Fruit fly (Drosophila melanogaster) whole organism, embryonic: Measurements from ENCODE around the gene Gr5a.

Experiments used
- ATbp ChIP-seq: fragments of 200-800 bp; sonication (Bioruptor generic); optimal IDR thresholded peaks from 2 replicates; lab custom pipeline; 2017; ENCODE audit warnings: missing biosample characterization, mild to moderate bottlenecking, missing genetic modification characterization, missing genetic modification reagents
- Asciz ChIP-seq: fragments of 200-800 bp; sonication (Bioruptor generic); optimal IDR thresholded peaks from 2 replicates; lab custom pipeline; 2017; ENCODE audit warnings: missing biosample characterization, mild to moderate bottlenecking, missing genetic modification characterization, missing genetic modification reagents
- Atf6 ChIP-seq: fragments of 200-800 bp; sonication (Bioruptor generic); IDR thresholded peaks from 2 replicates; pipeline ENCODE4 v1.3.6; 2022; ENCODE audit warnings: missing biosample characterization, missing genetic modification characterization
- BEAF-32 ChIP-seq: fragments of 200-800 bp; sonication (Bioruptor generic); optimal IDR thresholded peaks from 3 replicates; lab custom pipeline; 2017; ENCODE audit warnings: missing biosample characterization, missing genetic modification characterization, mild to moderate bottlenecking, moderate library complexity, missing genetic modification reagents
- BtbVII ChIP-seq: fragments of 200-800 bp; sonication (Bioruptor generic); optimal IDR thresholded peaks from 3 replicates; lab custom pipeline; 2017; ENCODE audit warnings: missing biosample characterization, mild to moderate bottlenecking, missing genetic modification characterization
- CG11456 ChIP-seq: fragments of 200-800 bp; sonication (Bioruptor generic); IDR thresholded peaks from 3 replicates; pipeline ENCODE4 v1.3.6; 2022; ENCODE audit warnings: missing biosample characterization, missing genetic modification characterization
- CG13424 ChIP-seq: fragments of 200-800 bp; sonication (Bioruptor generic); optimal IDR thresholded peaks from 2 replicates; lab custom pipeline; 2019; ENCODE audit warnings: missing biosample characterization, mild to moderate bottlenecking, missing genetic modification characterization, moderate library complexity
- CG14441 ChIP-seq: fragments of 200-800 bp; sonication (Bioruptor generic); IDR thresholded peaks from 2 replicates; pipeline ENCODE4 v1.3.6; 2022; ENCODE audit warnings: missing biosample characterization, missing genetic modification characterization
- CG14860 ChIP-seq: fragments of 200-800 bp; sonication (Bioruptor generic); IDR thresholded peaks from 3 replicates; pipeline ENCODE4 v1.3.6; 2022; ENCODE audit warnings: missing biosample characterization, missing genetic modification characterization; ENCODE audit not compliant: partially characterized antibody
- CG17359 ChIP-seq: fragments of 200-800 bp; sonication (Bioruptor generic); optimal IDR thresholded peaks from 3 replicates; lab custom pipeline; 2018; ENCODE audit warnings: missing biosample characterization, mild to moderate bottlenecking, missing genetic modification characterization, moderate library complexity
- CG6689 ChIP-seq: fragments of 200-800 bp; sonication (Bioruptor generic); IDR thresholded peaks from 2 replicates; pipeline ENCODE4 v1.3.6; 2022; ENCODE audit warnings: missing biosample characterization, missing genetic modification characterization
- CG7839 ChIP-seq: fragments of 200-800 bp; sonication (Bioruptor generic); optimal IDR thresholded peaks from 3 replicates; lab custom pipeline; 2018; ENCODE audit warnings: missing biosample characterization, mild to moderate bottlenecking, missing genetic modification characterization, moderate library complexity
- CG8290 ChIP-seq, 3 experiments: fragments of 200-800 bp; sonication (Bioruptor generic); optimal IDR thresholded peaks; 2 replicates each; lab custom pipeline; 2016 to 2019; ENCODE audit warnings: missing biosample characterization in 3 of 3, missing genetic modification characterization in 3 of 3, mild to moderate bottlenecking in 2 of 3, moderate library complexity in 1 of 3
- CG9437 ChIP-seq: fragments of 200-800 bp; sonication (Bioruptor generic); optimal IDR thresholded peaks from 2 replicates; lab custom pipeline; 2018; ENCODE audit warnings: missing biosample characterization, mild to moderate bottlenecking, missing genetic modification characterization
- CG9797 ChIP-seq: fragments of 200-800 bp; sonication (Bioruptor generic); optimal IDR thresholded peaks from 3 replicates; lab custom pipeline; 2018; ENCODE audit warnings: missing biosample characterization, mild to moderate bottlenecking, missing genetic modification characterization
- CG9817 ChIP-seq: fragments of 200-800 bp; sonication (Bioruptor generic); optimal IDR thresholded peaks from 2 replicates; lab custom pipeline; 2018; ENCODE audit warnings: missing biosample characterization, mild to moderate bottlenecking, missing genetic modification characterization, moderate library complexity
- Dip2 ChIP-seq: fragments of 200-800 bp; sonication (Bioruptor generic); IDR thresholded peaks from 2 replicates; pipeline ENCODE4 v1.3.6; 2022; ENCODE audit warnings: missing biosample characterization, missing genetic modification characterization
- Drgx ChIP-seq: fragments of 200-800 bp; sonication (Bioruptor generic); IDR thresholded peaks from 2 replicates; pipeline ENCODE4 v1.3.6; 2022; ENCODE audit warnings: missing biosample characterization, missing genetic modification characterization
- Fer1 ChIP-seq: fragments of 200-800 bp; sonication (Bioruptor generic); optimal IDR thresholded peaks from 2 replicates; lab custom pipeline; 2017; ENCODE audit warnings: missing biosample characterization, mild to moderate bottlenecking, missing genetic modification characterization
- Hr78 ChIP-seq, 2 experiments: fragments of 200-800 bp in 1 of 2; fragments of >200 bp in 1 of 2; sonication (Bioruptor generic) in 1 of 2; optimal IDR thresholded peaks; 2 replicates each; lab custom pipeline; 2017 to 2019; ENCODE audit warnings: missing biosample characterization in 2 of 2, missing genetic modification characterization in 2 of 2, mild to moderate bottlenecking in 1 of 2, moderate library complexity in 1 of 2
- MTF-1 ChIP-seq: fragments of 200-800 bp; sonication (Bioruptor generic); optimal IDR thresholded peaks from 2 replicates; lab custom pipeline; 2018; ENCODE audit warnings: missing biosample characterization, mild to moderate bottlenecking, missing genetic modification characterization, borderline replicate concordance
- NK7.1 ChIP-seq: fragments of 200-800 bp; sonication (Bioruptor generic); optimal IDR thresholded peaks from 3 replicates; lab custom pipeline; 2016; ENCODE audit warnings: missing biosample characterization, missing genetic modification characterization
- Ptx1 ChIP-seq: fragments of 200-800 bp; sonication (Bioruptor generic); IDR thresholded peaks from 2 replicates; pipeline ENCODE4 v1.3.6; 2022; ENCODE audit warnings: missing biosample characterization, missing genetic modification characterization
- Rx ChIP-seq: fragments of 200-800 bp; sonication (Bioruptor generic); IDR thresholded peaks from 2 replicates; pipeline ENCODE4 v1.3.6; 2022; ENCODE audit warnings: missing biosample characterization, missing genetic modification characterization
- Sox100B ChIP-seq: fragments of 200-800 bp; sonication (Bioruptor generic); optimal IDR thresholded peaks from 3 replicates; lab custom pipeline; 2018; ENCODE audit warnings: missing biosample characterization, mild to moderate bottlenecking, missing genetic modification characterization
- ab ChIP-seq: fragments of 200-800 bp; sonication (Bioruptor generic); optimal IDR thresholded peaks from 2 replicates; lab custom pipeline; 2016; ENCODE audit warnings: missing biosample characterization, missing genetic modification characterization
- abd-A ChIP-seq: fragments of 200-800 bp; sonication (Bioruptor generic); optimal IDR thresholded peaks from 3 replicates; lab custom pipeline; 2019; ENCODE audit warnings: missing biosample characterization, mild to moderate bottlenecking, missing genetic modification characterization, moderate library complexity
- bbx ChIP-seq: fragments of 200-800 bp; sonication (Bioruptor generic); IDR thresholded peaks from 2 replicates; pipeline ENCODE4 v1.3.6; 2022; ENCODE audit warnings: missing biosample characterization, missing genetic modification characterization; ENCODE audit not compliant: partially characterized antibody
- cato ChIP-seq: fragments of 200-800 bp; sonication (Bioruptor generic); optimal IDR thresholded peaks from 2 replicates; lab custom pipeline; 2016; ENCODE audit warnings: missing biosample characterization, missing genetic modification characterization, borderline replicate concordance
- chm ChIP-seq: fragments of 200-800 bp; sonication (Bioruptor generic); IDR thresholded peaks from 2 replicates; pipeline ENCODE4 v1.3.6; 2022; ENCODE audit warnings: missing biosample characterization, missing genetic modification characterization
- chn ChIP-seq: fragments of 200-800 bp; sonication (Bioruptor generic); optimal IDR thresholded peaks from 2 replicates; lab custom pipeline; 2016; ENCODE audit warnings: missing biosample characterization, missing genetic modification characterization
- crc ChIP-seq: fragments of 200-800 bp; sonication (Bioruptor generic); optimal IDR thresholded peaks from 2 replicates; lab custom pipeline; 2016; ENCODE audit warnings: missing biosample characterization, missing genetic modification characterization
- crol ChIP-seq: fragments of 200-800 bp; sonication (Bioruptor generic); IDR thresholded peaks from 2 replicates; pipeline ENCODE4 v1.3.6; 2022; ENCODE audit warnings: missing biosample characterization, missing genetic modification characterization
- dysf ChIP-seq: fragments of 200-800 bp; sonication (Bioruptor generic); IDR thresholded peaks from 3 replicates; pipeline ENCODE4 v1.3.6; 2022; ENCODE audit warnings: missing biosample characterization, missing genetic modification characterization
- exex ChIP-seq: fragments of 200-800 bp; sonication (Bioruptor generic); optimal IDR thresholded peaks from 4 replicates; lab custom pipeline; 2018; ENCODE audit warnings: missing biosample characterization, mild to moderate bottlenecking, missing genetic modification characterization, moderate library complexity
- ham ChIP-seq: fragments of 200-800 bp; sonication (Bioruptor generic); IDR thresholded peaks from 2 replicates; pipeline ENCODE4 v1.3.6; 2022; ENCODE audit warnings: missing biosample characterization, missing genetic modification characterization
- hkb ChIP-seq, 2 experiments: fragments of 200-800 bp in 1 of 2; fragments of >200 bp in 1 of 2; sonication (Bioruptor generic) in 1 of 2; IDR thresholded peaks in 1 of 2; optimal IDR thresholded peaks in 1 of 2; 2 replicates each; pipeline versions ENCODE4 v1.3.6 to Lab custom; 2017 to 2022; ENCODE audit warnings: missing biosample characterization in 1 of 2, missing genetic modification characterization in 1 of 2
- inv ChIP-seq: fragments of 200-800 bp; sonication (Bioruptor generic); IDR thresholded peaks from 2 replicates; pipeline ENCODE4 v1.3.6; 2022; ENCODE audit warnings: missing biosample characterization, missing genetic modification characterization; ENCODE audit not compliant: partially characterized antibody
- p53 ChIP-seq: fragments of 200-800 bp; sonication (Bioruptor generic); optimal IDR thresholded peaks from 2 replicates; lab custom pipeline; 2016; ENCODE audit warnings: missing biosample characterization, missing genetic modification characterization
- pan ChIP-seq, 4 experiments: fragments of >200 bp in 3 of 4; fragments of 200-800 bp in 1 of 4; sonication (Bioruptor generic) in 1 of 4; optimal IDR thresholded peaks in 3 of 4; IDR thresholded peaks in 1 of 4; 2 replicates each; pipeline versions ENCODE4 v1.3.6 to Lab custom; 2017 to 2022; ENCODE audit warnings: missing biosample characterization in 2 of 4, missing genetic modification characterization in 2 of 4, mixed read lengths in 1 of 4
- pzg ChIP-seq: fragments of 200-800 bp; sonication (Bioruptor generic); optimal IDR thresholded peaks from 3 replicates; lab custom pipeline; 2018; ENCODE audit warnings: missing biosample characterization, mild to moderate bottlenecking, missing genetic modification characterization, moderate library complexity
- ranshi ChIP-seq: fragments of 200-800 bp; sonication (Bioruptor generic); IDR thresholded peaks from 2 replicates; pipeline ENCODE4 v1.3.6; 2022; ENCODE audit warnings: missing biosample characterization, missing genetic modification characterization
- ro ChIP-seq: fragments of 200-800 bp; sonication (Bioruptor generic); IDR thresholded peaks from 2 replicates; pipeline ENCODE4 v1.3.6; 2022; ENCODE audit warnings: missing biosample characterization, missing genetic modification characterization
- sob ChIP-seq: fragments of 200-800 bp; sonication (Bioruptor generic); IDR thresholded peaks from 2 replicates; pipeline ENCODE4 v1.3.6; 2022; ENCODE audit warnings: missing biosample characterization, missing genetic modification characterization
- trh ChIP-seq: fragments of 200-800 bp; sonication (Bioruptor generic); optimal IDR thresholded peaks from 2 replicates; lab custom pipeline; 2016; ENCODE audit warnings: missing biosample characterization, missing genetic modification characterization
- vnd ChIP-seq: fragments of 200-800 bp; sonication (Bioruptor generic); IDR thresholded peaks from 3 replicates; pipeline ENCODE4 v1.3.6; 2022; ENCODE audit warnings: missing biosample characterization, missing genetic modification characterization; ENCODE audit not compliant: partially characterized antibody

The Gr5a gene

DNA sequence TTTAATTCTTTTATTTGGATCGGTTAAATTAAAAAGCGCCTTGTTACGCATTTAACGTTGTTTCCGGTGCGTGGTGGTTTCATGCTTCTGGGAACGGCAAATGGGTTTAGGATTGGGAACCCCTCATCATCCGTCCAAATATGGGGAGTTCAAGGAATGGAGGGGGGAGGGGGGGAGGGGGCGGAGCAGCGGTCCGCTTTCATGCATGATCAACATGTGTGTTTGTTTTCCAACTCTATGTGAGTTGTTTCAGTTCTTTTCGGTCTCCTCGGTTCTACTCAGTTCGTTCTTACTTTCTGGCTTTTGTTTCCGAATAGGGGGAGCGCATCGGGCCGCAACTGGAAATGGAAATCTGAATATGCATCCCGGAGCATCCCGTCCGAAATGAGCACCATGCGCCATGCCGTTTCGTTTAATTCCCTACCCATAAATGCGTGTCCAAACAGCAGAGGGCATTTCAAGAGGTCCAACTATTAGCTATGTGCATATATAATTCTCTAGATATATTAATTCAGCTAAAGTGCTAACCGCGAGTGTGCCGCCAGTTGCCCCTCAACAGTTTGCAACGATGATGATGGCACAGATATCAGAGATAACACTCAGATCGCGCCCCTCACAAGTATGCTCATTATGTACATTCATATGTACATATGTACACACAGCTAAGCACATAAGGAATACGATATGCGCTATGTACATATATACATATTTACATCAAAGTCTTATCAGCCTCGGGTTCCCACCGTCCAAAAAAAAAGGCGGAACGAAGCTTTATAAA lies 2.8 kb upstream of the Gr5a start (continued):
- TF ChIP-seq BtbVII (GFP tag; lab: Kevin White, UChicago), result peak; percentile 93
- no peak for TF ChIP-seq CG14441 (GFP tag; lab: Robert Waterston, UW)
- peak; percentile 77 for TF ChIP-seq p53 (GFP tag; lab: Kevin White, UChicago)
- peak; percentile 30 for TF ChIP-seq CG9797 (GFP tag; lab: Kevin White, UChicago)
- TF ChIP-seq crc (GFP tag; lab: Kevin White, UChicago), result peak; percentile 86
- TF ChIP-seq pzg, result peak; percentile 16
- TF ChIP-seq sob (GFP tag; lab: Robert Waterston, UW), result peak; percentile 92
- peak; percentile 49 for TF ChIP-seq CG9437 (GFP tag; lab: Kevin White, UChicago)
- peak; percentile 99 for TF ChIP-seq Asciz
- TF ChIP-seq Sox100B, result peak; percentile 95
- TF ChIP-seq CG7839 (tag; lab: Kevin White, UChicago), result peak; percentile 86
- peak; percentile 99 for TF ChIP-seq ATbp (GFP tag; lab: Kevin White, UChicago)
- no peak for TF ChIP-seq ab (GFP tag; lab: Kevin White, UChicago)
- no peak; the same call in 1 of the 2 replicates for TF ChIP-seq Drgx (GFP tag; lab: Robert Waterston, UW)
- peak; percentile 92 for TF ChIP-seq NK7.1 (GFP tag; lab: Kevin White, UChicago)
- TF ChIP-seq Ptx1 (GFP tag; lab: Robert Waterston, UW), result peak; percentile 30; the same call in 1 of the 2 replicates
- peak; percentile 82 for TF ChIP-seq exex (tag; lab: Kevin White, UChicago)
- peak; percentile 83; the same call in 2 of the 3 replicates for TF ChIP-seq dysf
- TF ChIP-seq CG13424 (tag; lab: Kevin White, UChicago), result peak; percentile 89
- TF ChIP-seq MTF-1 (GFP tag; lab: Kevin White, UChicago), result peak; percentile 98
- peak; percentile 91 for TF ChIP-seq CG11456 (GFP tag; lab: Robert Waterston, UW)
- TF ChIP-seq ranshi (GFP tag; lab: Robert Waterston, UW), result peak; percentile 90
- TF ChIP-seq inv (GFP tag; lab: Robert Waterston, UW), result no peak
- peak; percentile 86 for TF ChIP-seq CG8290 (GFP tag; optimal IDR thresholded peaks at IDR 0.05; lab: Kevin White, UChicago)
- peak; percentile 98 to 99 for TF ChIP-seq CG8290 (tag; optimal IDR thresholded peaks at IDR 0.05; lab: Kevin White, UChicago)
- TF ChIP-seq bbx (GFP tag; lab: Robert Waterston, UW), result no peak
- peak; percentile 80 for TF ChIP-seq abd-A (tag; lab: Kevin White, UChicago)
- peak; percentile 76 for TF ChIP-seq CG6689 (GFP tag; lab: Robert Waterston, UW)
- TF ChIP-seq crol (GFP tag; lab: Robert Waterston, UW), result peak; percentile 78
- TF ChIP-seq CG14860, result no peak
- TF ChIP-seq Fer1 (GFP tag; lab: Kevin White, UChicago), result peak; percentile 96
- TF ChIP-seq trh, result peak; percentile 93
- TF ChIP-seq hkb (optimal IDR thresholded peaks at IDR 0.05; lab: Kevin White, UChicago), result no peak
- TF ChIP-seq hkb (GFP tag; IDR thresholded peaks at IDR 0.05; lab: Robert Waterston, UW), result peak; percentile 92
- TF ChIP-seq CG9817 (tag; lab: Kevin White, UChicago), result peak; percentile 90
- TF ChIP-seq cato (GFP tag; lab: Kevin White, UChicago), result peak; percentile 79
- TF ChIP-seq Atf6 (GFP tag; lab: Robert Waterston, UW), result peak; percentile 94
- no peak for TF ChIP-seq vnd (GFP tag; lab: Robert Waterston, UW)
- peak; percentile 95 for TF ChIP-seq chm
- TF ChIP-seq Dip2 (GFP tag; lab: Robert Waterston, UW), result no peak
- peak; percentile 97 for TF ChIP-seq CG17359 (tag; lab: Kevin White, UChicago)
- peak; percentile 71 for TF ChIP-seq chn (GFP tag; lab: Kevin White, UChicago)
- no peak for TF ChIP-seq pan (optimal IDR thresholded peaks at IDR 0.05; lab: Kevin White, UChicago)
- TF ChIP-seq pan (GFP tag; optimal IDR thresholded peaks at IDR 0.05 in 1 of 2, IDR thresholded peaks at IDR 0.05 in 1 of 2), result peak in 1 of 2 experiments; percentile 85
- peak; percentile 56; the same call in 1 of the 2 replicates for TF ChIP-seq ham (GFP tag; lab: Robert Waterston, UW)
- TF ChIP-seq Hr78 (GFP tag; optimal IDR thresholded peaks at IDR 0.05; lab: Kevin White, UChicago), result peak in 1 of 2 experiments; percentile 53
- peak; percentile 23 for TF ChIP-seq BEAF-32 (GFP tag; lab: Kevin White, UChicago)
- TF ChIP-seq ro (GFP tag; lab: Robert Waterston, UW), result no peak
- TF ChIP-seq Rx (GFP tag; lab: Robert Waterston, UW), result peak; percentile 65
